Worm (Caenorhabditis elegans): ENCODE measurements around the gene ZK105.13.
A peak's percentile ranks its signal among the peaks of the same experiment; 100 is the strongest.

ZK105.13 gene

DNA sequence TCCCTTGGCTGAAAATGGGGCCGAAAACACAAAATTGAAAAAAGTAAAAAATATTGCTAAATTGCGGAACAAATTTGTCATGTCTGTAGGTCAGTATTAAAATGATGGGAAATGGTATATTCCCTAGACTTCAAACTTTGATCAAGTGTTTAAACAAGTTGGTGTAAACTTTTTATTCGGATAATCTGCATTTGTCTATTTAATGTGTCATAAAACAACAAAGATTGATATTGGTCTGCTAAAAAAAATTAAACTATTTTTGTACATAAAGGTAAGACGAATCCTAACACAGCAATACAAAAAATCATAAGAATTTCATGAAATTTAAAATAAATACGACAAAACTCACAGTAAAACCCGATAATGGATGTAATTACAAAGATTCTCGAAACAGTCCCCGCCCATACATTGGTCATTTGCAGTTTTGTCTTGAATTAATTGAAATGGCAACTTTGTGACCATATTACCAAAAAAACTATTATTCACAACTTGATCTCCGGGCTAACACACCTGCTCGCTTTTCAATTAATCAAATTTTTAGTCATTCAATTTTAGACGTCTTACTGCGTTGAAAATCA, 11.1 kb upstream of the ZK105.13 start, which contains the start of the genes ZK105.6 and ZK105.8:
ZK105.6 (minus strand) TSS at position 101 of the 578 bp plus-strand sequence.
ZK105.8 (plus strand) TSS at position 528 of the 578 bp plus-strand sequence.
- TF ChIP-seq hlh-30 (tag; optimal IDR thresholded peaks at IDR 0.05; ENCODE audit: insufficient read depth) (no peak), pag-3 (tag; optimal IDR thresholded peaks at IDR 0.05; ENCODE audit: borderline replicate concordance) (no peak), fkh-6 (tag; optimal IDR thresholded peaks at IDR 0.05) (no peak), madf-2 (tag; optimal IDR thresholded peaks at IDR 0.05) (no peak), hlh-6 (tag; optimal IDR thresholded peaks at IDR 0.05) (no peak), unc-42 (tag; optimal IDR thresholded peaks at IDR 0.05) (peak; percentile 18), ceh-48 (tag; optimal IDR thresholded peaks at IDR 0.05) (no peak)

DNA sequence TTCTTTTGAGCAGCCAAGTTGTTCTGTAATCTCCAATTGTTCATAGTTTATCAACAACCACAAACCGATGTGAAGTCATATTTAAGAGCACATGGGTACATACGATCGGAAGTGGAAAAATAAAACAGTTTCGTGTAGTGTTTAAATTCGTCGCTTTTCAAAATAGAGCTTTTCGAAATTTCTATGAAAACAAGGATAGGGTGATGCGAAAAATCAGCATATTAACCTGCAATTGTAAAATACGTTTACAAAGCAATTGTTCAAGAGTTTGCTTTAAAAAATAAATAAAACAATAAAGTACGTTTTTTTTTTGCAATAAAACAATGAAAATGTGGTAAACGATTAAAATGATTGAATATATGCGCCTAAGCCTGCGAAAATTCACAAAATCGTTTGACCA, 9.0 kb upstream of the ZK105.13 start, which contains the start of gene ZK105.14:
ZK105.14 (minus strand) TSS at position 101 of the 400 bp plus-strand sequence.
- no peak for TF ChIP-seq ceh-18 (tag; optimal IDR thresholded peaks at IDR 0.05)
- no peak for TF ChIP-seq pat-9 (tag; optimal IDR thresholded peaks at IDR 0.05)
- no peak for TF ChIP-seq lin-11 (tag; optimal IDR thresholded peaks at IDR 0.05)
- no peak for TF ChIP-seq madf-2 (tag; optimal IDR thresholded peaks at IDR 0.05)
- no peak for TF ChIP-seq hlh-6 (tag; optimal IDR thresholded peaks at IDR 0.05)
- TF ChIP-seq ref-2 (tag; optimal IDR thresholded peaks at IDR 0.05), result no peak
- no peak for TF ChIP-seq che-1 (tag; optimal IDR thresholded peaks at IDR 0.05)
- TF ChIP-seq eyg-1 (tag; optimal IDR thresholded peaks at IDR 0.05), result no peak
- no peak for TF ChIP-seq F13H6.1 (tag; optimal IDR thresholded peaks at IDR 0.05)
- TF ChIP-seq ceh-34 (tag; optimal IDR thresholded peaks at IDR 0.05), result no peak
- no peak for TF ChIP-seq hlh-30 (tag; optimal IDR thresholded peaks at IDR 0.05; ENCODE audit: insufficient read depth)
- no peak for TF ChIP-seq ceh-9 (tag; optimal IDR thresholded peaks at IDR 0.05)
- TF ChIP-seq ama-1 (optimal IDR thresholded peaks at IDR 0.05), result no peak
- no peak for TF ChIP-seq K02D7.2 (tag; optimal IDR thresholded peaks at IDR 0.05)
- no peak for TF ChIP-seq nhr-232 (tag; optimal IDR thresholded peaks at IDR 0.05)
- no peak for TF ChIP-seq ceh-19 (GFP tag; optimal IDR thresholded peaks at IDR 0.05)
- TF ChIP-seq C38D4.7 (GFP tag; optimal IDR thresholded peaks at IDR 0.05), result no peak
- TF ChIP-seq tbx-2 (tag; optimal IDR thresholded peaks at IDR 0.05), result no peak
- no peak for TF ChIP-seq npax-4 (tag; optimal IDR thresholded peaks at IDR 0.05)

DNA sequence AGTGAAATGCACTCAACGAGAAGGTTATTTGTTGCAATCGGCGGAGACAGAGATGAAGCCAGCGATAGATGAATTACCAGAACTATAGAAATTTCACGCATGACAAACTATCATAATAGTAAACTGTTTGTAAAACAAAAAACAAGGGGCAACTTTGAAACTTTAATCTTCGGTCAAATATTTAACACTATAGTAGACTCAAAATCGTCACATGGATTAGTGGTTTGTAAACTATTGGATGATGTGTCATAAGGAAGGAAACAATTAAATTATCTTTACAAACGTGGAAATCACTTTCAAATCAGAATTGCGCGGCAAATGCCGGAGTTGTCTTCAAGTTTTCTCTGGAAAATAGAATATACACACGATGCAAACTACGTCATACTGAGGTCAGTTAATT, 4.7 kb upstream of the ZK105.13 start, which contains the start of gene ZK105.5:
ZK105.5 (minus strand) TSS at position 101 of the 400 bp plus-strand sequence.
- TF ChIP-seq hlh-8 (tag; optimal IDR thresholded peaks at IDR 0.05), result no peak
- TF ChIP-seq ahr-1 (tag; optimal IDR thresholded peaks at IDR 0.05), result no peak
- TF ChIP-seq ceh-6 (GFP tag; optimal IDR thresholded peaks at IDR 0.05), result no peak
- no peak for TF ChIP-seq hlh-30 (tag; optimal IDR thresholded peaks at IDR 0.05; ENCODE audit: insufficient read depth)
- no peak for TF ChIP-seq rnt-1 (tag; optimal IDR thresholded peaks at IDR 0.05)
- no peak for TF ChIP-seq sox-2 (GFP tag; IDR thresholded peaks at IDR 0.05)
- TF ChIP-seq ceh-45 (GFP tag; IDR thresholded peaks at IDR 0.05), result no peak
- no peak for TF ChIP-seq ets-4 (tag; optimal IDR thresholded peaks at IDR 0.05)
- no peak for TF ChIP-seq zip-5 (tag; optimal IDR thresholded peaks at IDR 0.05)
- no peak for TF ChIP-seq ceh-22 (tag; optimal IDR thresholded peaks at IDR 0.05)
- TF ChIP-seq ceh-48 (tag; optimal IDR thresholded peaks at IDR 0.05), result no peak
- TF ChIP-seq hlh-15 (tag; optimal IDR thresholded peaks at IDR 0.05), result no peak
- TF ChIP-seq ceh-14 (tag; optimal IDR thresholded peaks at IDR 0.05), result no peak

DNA sequence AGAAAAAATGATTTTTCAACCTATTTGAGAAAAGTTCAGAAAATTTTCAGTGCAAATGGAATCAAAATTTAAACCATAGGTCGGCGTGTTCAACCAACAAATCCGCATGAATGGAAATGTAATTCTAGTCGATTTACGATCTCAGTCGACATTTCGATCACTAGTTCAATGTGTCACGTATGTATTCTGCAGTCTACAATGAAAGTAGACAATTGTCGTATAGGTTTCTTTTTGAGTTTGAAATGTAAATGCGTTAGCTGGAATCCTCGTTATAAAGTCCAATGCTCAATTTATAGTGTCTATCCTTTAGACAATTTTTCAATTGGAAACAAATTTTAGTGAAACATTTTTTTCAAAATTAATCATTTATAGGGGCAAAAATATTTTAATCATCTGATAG, 3.1 kb upstream of the ZK105.13 start, which contains the start of gene ZK105.12:
ZK105.12 (minus strand) TSS at position 101 of the 400 bp plus-strand sequence.
- no peak for TF ChIP-seq ceh-19 (GFP tag; optimal IDR thresholded peaks at IDR 0.05)

DNA sequence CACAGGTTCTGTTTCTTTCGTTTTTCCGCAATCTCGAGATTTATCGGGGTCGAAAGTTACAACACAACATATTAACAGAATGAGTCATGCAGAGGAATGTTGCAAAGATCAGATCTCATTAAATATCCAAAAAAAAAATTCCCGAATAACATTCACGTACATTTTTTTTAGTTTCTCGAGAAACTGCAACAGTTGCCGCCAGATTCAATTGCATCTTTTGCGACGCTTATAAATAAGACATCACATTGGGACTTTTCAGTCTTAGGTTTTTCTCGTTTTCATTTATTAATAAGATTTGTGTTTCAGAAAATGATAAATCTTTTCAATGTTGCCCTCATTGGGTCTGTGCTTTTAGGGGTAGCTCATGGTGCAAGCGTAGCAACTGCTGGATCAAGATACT, 719 bp upstream of the ZK105.13 start, which contains the start of gene ZK105.1:
ZK105.1 (plus strand) TSS at position 301 of the 400 bp plus-strand sequence.
- TF ChIP-seq hlh-30 (tag; optimal IDR thresholded peaks at IDR 0.05; ENCODE audit: insufficient read depth) (no peak), tbx-2 (tag; optimal IDR thresholded peaks at IDR 0.05) (no peak), ceh-14 (tag; optimal IDR thresholded peaks at IDR 0.05) (no peak), ceh-18 (tag; optimal IDR thresholded peaks at IDR 0.05) (no peak), ahr-1 (tag; optimal IDR thresholded peaks at IDR 0.05) (no peak), sox-4 (tag; optimal IDR thresholded peaks at IDR 0.05) (no peak), che-1 (tag; optimal IDR thresholded peaks at IDR 0.05) (no peak), K02D7.2 (tag; optimal IDR thresholded peaks at IDR 0.05) (no peak), F13H6.1 (tag; optimal IDR thresholded peaks at IDR 0.05) (no peak), fkh-6 (tag; optimal IDR thresholded peaks at IDR 0.05) (no peak), mec-3 (tag; optimal IDR thresholded peaks at IDR 0.05; ENCODE audit: borderline replicate concordance) (no peak), ceh-45 (GFP tag; IDR thresholded peaks at IDR 0.05) (no peak), ztf-16 (tag; optimal IDR thresholded peaks at IDR 0.05) (no peak), rnt-1 (tag; optimal IDR thresholded peaks at IDR 0.05) (no peak), nfya-1 (tag; optimal IDR thresholded peaks at IDR 0.05) (no peak), dmd-4 (tag; optimal IDR thresholded peaks at IDR 0.05; ENCODE audit: borderline replicate concordance) (no peak), ets-4 (tag; optimal IDR thresholded peaks at IDR 0.05) (no peak), fkh-10 (GFP tag; optimal IDR thresholded peaks at IDR 0.05) (no peak)
